Fruit fly (Drosophila melanogaster) whole organism, pupa: Measurements from ENCODE around the gene CG32201.

Source experiments
- CG10348 ChIP-seq: fragments of 200-800 bp; sonication (Bioruptor generic); IDR thresholded peaks from 2 replicates; pipeline ENCODE4 v1.3.6; 2022; ENCODE audit warnings: missing biosample characterization, missing genetic modification characterization
- CG13204 ChIP-seq: fragments of 200-800 bp; sonication (Bioruptor generic); optimal IDR thresholded peaks from 2 replicates; lab custom pipeline; 2018; ENCODE audit warnings: missing biosample characterization, mild to moderate bottlenecking, missing genetic modification characterization, moderate library complexity
- CG14655 ChIP-seq: fragments of 200-800 bp; sonication (Bioruptor generic); optimal IDR thresholded peaks from 3 replicates; lab custom pipeline; 2017; ENCODE audit warnings: mild to moderate bottlenecking, missing biosample characterization, missing genetic modification reagents, missing genetic modification characterization
- CG15710 ChIP-seq: fragments of 200-800 bp; sonication (Bioruptor generic); optimal IDR thresholded peaks from 2 replicates; lab custom pipeline; 2018; ENCODE audit warnings: missing biosample characterization, mild to moderate bottlenecking, missing genetic modification characterization, moderate library complexity
- CG32121 ChIP-seq: fragments of 200-800 bp; sonication (Bioruptor generic); IDR thresholded peaks from 2 replicates; pipeline ENCODE4 v1.3.6; 2022; ENCODE audit warnings: missing biosample characterization, missing genetic modification characterization
- CG4496 ChIP-seq: fragments of 200-800 bp; sonication (Bioruptor generic); IDR thresholded peaks from 3 replicates; pipeline ENCODE4 v1.3.6; 2022; ENCODE audit warnings: missing biosample characterization, missing genetic modification characterization
- CG8159 ChIP-seq: fragments of 200-800 bp; sonication (Bioruptor generic); optimal IDR thresholded peaks from 3 replicates; lab custom pipeline; 2018; ENCODE audit warnings: missing biosample characterization, mild to moderate bottlenecking, missing genetic modification characterization, moderate library complexity
- CG9948 ChIP-seq: fragments of 200-800 bp; sonication (Bioruptor generic); optimal IDR thresholded peaks from 2 replicates; lab custom pipeline; 2018; ENCODE audit warnings: missing biosample characterization, mild to moderate bottlenecking, missing genetic modification characterization, moderate library complexity
- D1 ChIP-seq: fragments of 200-800 bp; sonication (Bioruptor generic); optimal IDR thresholded peaks from 2 replicates; lab custom pipeline; 2018; ENCODE audit warnings: missing biosample characterization, mild to moderate bottlenecking, missing genetic modification characterization, moderate library complexity
- EcR ChIP-seq: fragments of 200-800 bp; sonication (Bioruptor generic); optimal IDR thresholded peaks from 3 replicates; lab custom pipeline; 2019; ENCODE audit warnings: missing biosample characterization, missing genetic modification characterization, mild to moderate bottlenecking, moderate library complexity, missing genetic modification reagents
- Pif1B ChIP-seq: fragments of 200-800 bp; sonication (Bioruptor generic); optimal IDR thresholded peaks from 3 replicates; lab custom pipeline; 2016; ENCODE audit warnings: missing biosample characterization, missing genetic modification characterization
- Snoo ChIP-seq: fragments of 200-800 bp; sonication (Bioruptor generic); optimal IDR thresholded peaks from 3 replicates; lab custom pipeline; 2017; ENCODE audit warnings: missing biosample characterization, mild to moderate bottlenecking, missing genetic modification characterization, inconsistent platforms
- fd96Ca ChIP-seq: fragments of 200-800 bp; sonication (Bioruptor generic); IDR thresholded peaks from 3 replicates; pipeline ENCODE4 v1.3.6; 2022; ENCODE audit warnings: missing biosample characterization, missing genetic modification characterization
- gl ChIP-seq: fragments of 200-800 bp; sonication (Bioruptor generic); optimal IDR thresholded peaks from 2 replicates; lab custom pipeline; 2018; ENCODE audit warnings: missing biosample characterization, mild to moderate bottlenecking, missing genetic modification characterization

DNA sequence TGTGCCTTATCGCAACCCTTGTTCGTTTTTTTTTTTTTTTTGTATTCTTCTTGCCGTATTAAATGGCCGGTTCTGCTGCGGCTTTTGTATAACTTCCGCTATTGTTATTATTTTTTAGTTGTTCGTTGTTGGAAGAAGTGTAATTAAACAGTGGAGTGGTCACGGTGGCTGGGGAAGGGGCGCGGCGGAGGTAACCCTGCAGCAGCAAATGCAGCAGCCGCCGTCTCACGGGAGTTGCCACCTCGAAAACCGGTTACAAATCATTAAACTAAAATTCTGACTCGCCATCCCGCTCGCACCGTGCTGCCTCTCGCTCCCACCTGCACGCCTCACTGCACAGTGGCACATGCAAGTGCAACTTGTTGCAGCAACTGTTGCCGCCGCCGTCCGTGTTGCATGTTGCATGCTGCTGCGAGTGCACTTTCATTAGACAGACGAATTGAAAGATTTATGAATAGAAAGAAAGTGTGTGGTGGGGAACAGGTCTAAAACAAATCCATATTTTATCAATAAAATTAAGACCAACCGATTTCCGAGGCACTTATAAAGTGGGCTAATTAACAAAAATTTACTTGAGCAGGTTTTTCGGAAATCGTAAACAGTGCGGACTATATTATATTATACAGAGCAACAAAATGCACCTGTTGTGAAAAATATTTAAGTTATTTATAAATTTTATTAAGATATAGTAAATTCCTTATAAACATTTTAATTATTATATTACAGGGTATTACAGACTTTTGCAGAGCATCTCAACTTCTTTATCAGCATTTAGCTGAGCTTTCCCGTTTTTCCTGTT, 18.4 kb downstream of the CG32201 start:
- TF ChIP-seq CG32121 (GFP tag; lab: Robert Waterston, UW) (no peak), gl (tag; lab: Kevin White, UChicago) (no peak), CG10348 (no peak), EcR (GFP tag; lab: Kevin White, UChicago) (no peak), CG9948 (tag; lab: Kevin White, UChicago) (no peak), CG14655 (GFP tag; lab: Kevin White, UChicago) (peak; percentile 73), CG13204 (GFP tag; lab: Kevin White, UChicago) (peak; percentile 58), fd96Ca (GFP tag; lab: Robert Waterston, UW) (no peak; the same call in 2 of the 3 replicates), CG4496 (GFP tag; lab: Robert Waterston, UW) (no peak; the same call in 2 of the 3 replicates), CG8159 (no peak), D1 (tag; lab: Kevin White, UChicago) (no peak), Pif1B (no peak), CG15710 (tag; lab: Kevin White, UChicago) (no peak), Snoo (no peak)
